Worm (Caenorhabditis elegans): ENCODE measurements around the gene kqt-1.

DNA sequence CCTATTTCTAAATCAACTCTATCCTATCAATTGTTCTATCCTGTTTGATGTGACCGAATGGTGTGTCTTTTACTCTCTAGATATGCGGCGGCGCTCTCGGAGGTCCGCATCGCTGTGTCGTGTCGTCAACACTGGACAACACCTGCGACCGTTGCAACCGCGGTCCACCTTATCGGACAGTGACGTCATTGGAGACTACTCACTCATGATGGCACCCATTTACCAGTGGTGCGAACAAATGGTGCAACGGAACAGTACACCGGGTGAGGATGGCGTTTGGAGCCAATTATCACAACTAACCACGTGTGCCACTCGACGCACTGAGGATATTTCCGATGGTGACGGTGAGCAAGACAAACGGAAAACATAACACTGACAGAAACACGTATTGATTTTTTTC lies 6.5 kb downstream of the kqt-1 start:
- TF ChIP-seq him-1 (tag; optimal IDR thresholded peaks at IDR 0.05) (no peak), dao-5 (tag; optimal IDR thresholded peaks at IDR 0.05) (no peak), W03F9.2 (tag; optimal IDR thresholded peaks at IDR 0.05) (no peak)

Measured in whole organism, L4/young adult.